Worm (Caenorhabditis elegans): ENCODE results near the gene ncr-2.

Gene ncr-2

ce11 chrIII:8250007-8250683, 8.0 kb upstream of the ncr-2 start, which contains the start of gene knl-1 (continued):
- TF ChIP-seq let-526 (GFP tag; IDR thresholded peaks at IDR 0.05): 0 out of 2 replicates have a peak, but pooled peaks have one; percentile 35
- TF ChIP-seq T26A5.8 (tag; optimal IDR thresholded peaks at IDR 0.05): no peak
- no peak for TF ChIP-seq chd-7 (tag; optimal IDR thresholded peaks at IDR 0.05)

- TF ChIP-seq aptf-3 (GFP tag; IDR thresholded peaks at IDR 0.05): no peak
- TF ChIP-seq him-1 (tag; optimal IDR thresholded peaks at IDR 0.05): no peak
- TF ChIP-seq bed-2 (GFP tag; IDR thresholded peaks at IDR 0.05): no peak
- no peak for TF ChIP-seq let-607 (tag; optimal IDR thresholded peaks at IDR 0.05)
- TF ChIP-seq ceh-79 (tag; optimal IDR thresholded peaks at IDR 0.05): no peak
- no peak for TF ChIP-seq aptf-2 (GFP tag; conservative IDR thresholded peaks at IDR 0.05)
- TF ChIP-seq rcor-1 (GFP tag; IDR thresholded peaks at IDR 0.05): no peak
- no peak for TF ChIP-seq F49E8.2 (tag; optimal IDR thresholded peaks at IDR 0.05; ENCODE audit: insufficient read depth)
- TF ChIP-seq somi-1 (GFP tag; optimal IDR thresholded peaks at IDR 0.05): no peak
- no peak for TF ChIP-seq F37B4.10 (GFP tag; IDR thresholded peaks at IDR 0.05)
- TF ChIP-seq lag-1 (GFP tag; IDR thresholded peaks at IDR 0.05): no peak
- TF ChIP-seq mes-4 (tag; optimal IDR thresholded peaks at IDR 0.05): no peak
These were observed 3.2 kb upstream of the ncr-2 start, which contains the start of gene F09G8.5 for ce11 chrIII:8254938-8255337. F09G8.5 (plus strand) TSS chrIII:8254975.

ce11 chrIII:8262599-8262998, 4.5 kb downstream of the ncr-2 start:
- TF ChIP-seq egrh-3 (GFP tag; IDR thresholded peaks at IDR 0.05) (peak; percentile 97), zfh-2 (GFP tag; conservative IDR thresholded peaks at IDR 0.05) (peak; percentile 95), mcd-1 (GFP tag; IDR thresholded peaks at IDR 0.05) (peak; percentile 27; the same call in 1 of the 2 replicates), nfyb-1 (GFP tag; IDR thresholded peaks at IDR 0.05) (0 out of 2 replicates have a peak, but pooled peaks have one; percentile 9), C06A6.2 (GFP tag; conservative IDR thresholded peaks at IDR 0.05) (no peak), F52B5.7 (tag; optimal IDR thresholded peaks at IDR 0.05) (peak; percentile 44), dox-1 (GFP tag; IDR thresholded peaks at IDR 0.05) (0 out of 2 replicates have a peak, but pooled peaks have one; percentile 23), dpff-1 (tag; optimal IDR thresholded peaks at IDR 0.05) (no peak)

ce11 chrIII:8263377-8263776, 5.2 kb downstream of the ncr-2 start, which contains the start of gene col-91:
col-91 (minus strand) TSS chrIII:8263664.
- TF ChIP-seq ztf-22 (GFP tag; optimal IDR thresholded peaks at IDR 0.05) (no peak), tbp1 (GFP tag; optimal IDR thresholded peaks at IDR 0.05) (no peak), ceh-58 (GFP tag; IDR thresholded peaks at IDR 0.05) (no peak), F33H1.4 (GFP tag; IDR thresholded peaks at IDR 0.05) (no peak), F55B11.4 (tag; optimal IDR thresholded peaks at IDR 0.05; ENCODE audit: borderline replicate concordance, insufficient read depth) (no peak), F23B12.7 (tag; optimal IDR thresholded peaks at IDR 0.05; ENCODE audit: insufficient read depth) (no peak), ekl-4 (GFP tag; IDR thresholded peaks at IDR 0.05) (no peak), dpl-1 (GFP tag; optimal IDR thresholded peaks at IDR 0.05) (no peak), K11D2.4 (GFP tag; IDR thresholded peaks at IDR 0.05) (no peak), attf-5 (GFP tag; optimal IDR thresholded peaks at IDR 0.05) (no peak), Y53G8AR.9 (GFP tag; conservative IDR thresholded peaks at IDR 0.05) (no peak), attf-6 (GFP tag; IDR thresholded peaks at IDR 0.05) (no peak)
